Fruit fly (Drosophila melanogaster): ENCODE measurements around the gene CG11920.

- no peak for TF ChIP-seq pan (optimal IDR thresholded peaks at IDR 0.05)
- TF ChIP-seq usp (GFP tag; optimal IDR thresholded peaks at IDR 0.05), result no peak
- no peak for TF ChIP-seq Dll (optimal IDR thresholded peaks at IDR 0.05)
- no peak for TF ChIP-seq psq (optimal IDR thresholded peaks at IDR 0.05)
- no peak for TF ChIP-seq EcR (GFP tag; optimal IDR thresholded peaks at IDR 0.05)
Measured at dm6 chr3R:25070871-25071270, 3.8 kb upstream of the CG11920 start, which contains the start of gene CG11836.

Data from whole organism.